Fruit fly (Drosophila melanogaster) whole organism, embryonic: Measurements from ENCODE around the gene MFS18.

Source experiments
- ATbp ChIP-seq: fragments of 200-800 bp; sonication (Bioruptor generic); optimal IDR thresholded peaks from 2 replicates; lab custom pipeline; 2017; ENCODE audit warnings: missing biosample characterization, mild to moderate bottlenecking, missing genetic modification characterization, missing genetic modification reagents
- Awh ChIP-seq: fragments of 200-800 bp; sonication (Bioruptor generic); IDR thresholded peaks from 2 replicates; pipeline ENCODE4, ENCODE4 v1.3.6; 2022; ENCODE audit warnings: missing biosample characterization, missing genetic modification characterization
- B-H1 ChIP-seq: fragments of 200-800 bp; sonication (Bioruptor generic); IDR thresholded peaks from 3 replicates; pipeline ENCODE4 v1.3.6; 2022; ENCODE audit warnings: missing biosample characterization, missing genetic modification characterization
- CG10274 ChIP-seq: fragments of 200-800 bp; sonication (Bioruptor generic); optimal IDR thresholded peaks from 3 replicates; lab custom pipeline; 2017; ENCODE audit warnings: missing biosample characterization, mild to moderate bottlenecking, missing genetic modification characterization
- CG10462 ChIP-seq: fragments of 200-800 bp; sonication (Bioruptor generic); optimal IDR thresholded peaks from 2 replicates; lab custom pipeline; 2016; ENCODE audit warnings: missing biosample characterization, missing genetic modification characterization
- CG11560 ChIP-seq: fragments of 200-800 bp; sonication (Bioruptor generic); IDR thresholded peaks from 3 replicates; pipeline ENCODE4 v1.3.6; 2022; ENCODE audit warnings: missing biosample characterization, missing genetic modification characterization
- CG12219 ChIP-seq: fragments of 200-800 bp; sonication (Bioruptor generic); optimal IDR thresholded peaks from 3 replicates; lab custom pipeline; 2018; ENCODE audit warnings: missing biosample characterization, mild to moderate bottlenecking, missing genetic modification characterization
- CG13123 ChIP-seq: fragments of 200-800 bp; sonication (Bioruptor generic); optimal IDR thresholded peaks from 2 replicates; lab custom pipeline; 2016; ENCODE audit warnings: missing biosample characterization, missing genetic modification characterization
- CG15073 ChIP-seq: fragments of 200-800 bp; sonication (Bioruptor generic); optimal IDR thresholded peaks from 2 replicates; lab custom pipeline; 2016; ENCODE audit warnings: missing biosample characterization, missing genetic modification characterization
- CG16815 ChIP-seq: fragments of 200-800 bp; sonication (Bioruptor generic); optimal IDR thresholded peaks from 3 replicates; lab custom pipeline; 2017; ENCODE audit warnings: missing biosample characterization, mild to moderate bottlenecking, missing genetic modification characterization
- CG17802 ChIP-seq: fragments of 200-800 bp; sonication (Bioruptor generic); optimal IDR thresholded peaks from 2 replicates; lab custom pipeline; 2018; ENCODE audit warnings: missing biosample characterization, mild to moderate bottlenecking, missing genetic modification characterization, moderate library complexity
- CG6254 ChIP-seq: fragments of 200-800 bp; sonication (Bioruptor generic); optimal IDR thresholded peaks from 3 replicates; lab custom pipeline; 2017; ENCODE audit warnings: mild to moderate bottlenecking, missing biosample characterization, missing genetic modification reagents, missing genetic modification characterization
- CG8924 ChIP-seq: fragments of 200-800 bp; optimal IDR thresholded peaks from 3 replicates; lab custom pipeline; 2019; ENCODE audit warnings: missing biosample characterization, mild to moderate bottlenecking, missing genetic modification characterization, moderate library complexity
- CG9817 ChIP-seq: fragments of 200-800 bp; sonication (Bioruptor generic); optimal IDR thresholded peaks from 2 replicates; lab custom pipeline; 2018; ENCODE audit warnings: missing biosample characterization, mild to moderate bottlenecking, missing genetic modification characterization, moderate library complexity
- Dbx ChIP-seq: fragments of 200-800 bp; sonication (Bioruptor generic); IDR thresholded peaks from 3 replicates; pipeline ENCODE4 v1.3.6; 2022; ENCODE audit warnings: missing biosample characterization, missing genetic modification characterization
- Deaf1 ChIP-seq: fragments of 200-800 bp; optimal IDR thresholded peaks from 3 replicates; lab custom pipeline; 2019; ENCODE audit warnings: missing biosample characterization, mild to moderate bottlenecking, missing genetic modification characterization, moderate library complexity
- Doc2 ChIP-seq: fragments of 200-800 bp; sonication (Bioruptor generic); IDR thresholded peaks from 2 replicates; pipeline ENCODE4 v1.3.6; 2022; ENCODE audit warnings: missing biosample characterization, missing genetic modification characterization
- GATAe ChIP-seq: fragments of 200-800 bp; sonication (Bioruptor generic); conservative IDR thresholded peaks from 2 replicates; pipeline ENCODE4 v1.3.6; 2022; ENCODE audit warnings: missing biosample characterization, missing genetic modification characterization
- Hmr ChIP-seq: fragments of 200-800 bp; sonication (Bioruptor generic); optimal IDR thresholded peaks from 3 replicates; lab custom pipeline; 2017; ENCODE audit warnings: mild to moderate bottlenecking, missing biosample characterization, missing genetic modification reagents, missing genetic modification characterization
- Hr51 ChIP-seq, 2 experiments: fragments of 200-800 bp; sonication (Bioruptor generic); optimal IDR thresholded peaks; 2 replicates in 1 of 2; 3 replicates in 1 of 2; lab custom pipeline; 2016 to 2018; ENCODE audit warnings: missing biosample characterization in 2 of 2, missing genetic modification characterization in 2 of 2, mild to moderate bottlenecking in 1 of 2, moderate library complexity in 1 of 2
- MTF-1 ChIP-seq: fragments of 200-800 bp; sonication (Bioruptor generic); optimal IDR thresholded peaks from 2 replicates; lab custom pipeline; 2018; ENCODE audit warnings: missing biosample characterization, mild to moderate bottlenecking, missing genetic modification characterization, borderline replicate concordance
- Ptx1 ChIP-seq: fragments of 200-800 bp; sonication (Bioruptor generic); IDR thresholded peaks from 2 replicates; pipeline ENCODE4 v1.3.6; 2022; ENCODE audit warnings: missing biosample characterization, missing genetic modification characterization
- Sin3A ChIP-seq: fragments of >200 bp; optimal IDR thresholded peaks from 2 replicates; lab custom pipeline; 2018
- Ssrp ChIP-seq: fragments of 200-800 bp; sonication (Bioruptor generic); optimal IDR thresholded peaks from 2 replicates; lab custom pipeline; 2018; ENCODE audit warnings: missing biosample characterization, mild to moderate bottlenecking, missing genetic modification characterization, moderate library complexity
- al ChIP-seq: fragments of 200-800 bp; sonication (Bioruptor generic); IDR thresholded peaks from 2 replicates; pipeline ENCODE4 v1.3.6; 2022; ENCODE audit warnings: missing biosample characterization, missing genetic modification characterization
- ap ChIP-seq: fragments of 200-800 bp; sonication (Bioruptor generic); IDR thresholded peaks from 2 replicates; pipeline ENCODE4 v1.3.6; 2022; ENCODE audit warnings: missing biosample characterization, missing genetic modification characterization
- br ChIP-seq: fragments of >200 bp; optimal IDR thresholded peaks from 2 replicates; lab custom pipeline; 2017
- cwo ChIP-seq: fragments of 200-800 bp; sonication (Bioruptor generic); optimal IDR thresholded peaks from 3 replicates; lab custom pipeline; 2017; ENCODE audit warnings: missing biosample characterization, missing genetic modification characterization, mild to moderate bottlenecking, moderate library complexity, missing genetic modification reagents
- ems ChIP-seq: fragments of 200-800 bp; sonication (Bioruptor generic); optimal IDR thresholded peaks from 3 replicates; lab custom pipeline; 2016; ENCODE audit warnings: missing biosample characterization, missing genetic modification characterization
- gsb-n ChIP-seq: fragments of 200-800 bp; sonication (Bioruptor generic); optimal IDR thresholded peaks from 3 replicates; lab custom pipeline; 2018; ENCODE audit warnings: missing biosample characterization, mild to moderate bottlenecking, missing genetic modification characterization
- ham ChIP-seq: fragments of 200-800 bp; sonication (Bioruptor generic); IDR thresholded peaks from 2 replicates; pipeline ENCODE4 v1.3.6; 2022; ENCODE audit warnings: missing biosample characterization, missing genetic modification characterization
- hb ChIP-seq: fragments of 200-800 bp; sonication (Bioruptor generic); IDR thresholded peaks from 3 replicates; pipeline ENCODE4 v1.3.6; 2022; ENCODE audit warnings: missing biosample characterization, missing genetic modification characterization; ENCODE audit not compliant: partially characterized antibody
- kay ChIP-seq: fragments of 200-800 bp; sonication (Bioruptor generic); optimal IDR thresholded peaks from 2 replicates; lab custom pipeline; 2016; ENCODE audit warnings: missing biosample characterization, missing genetic modification characterization
- lbe ChIP-seq: fragments of 200-800 bp; sonication (Bioruptor generic); optimal IDR thresholded peaks from 2 replicates; lab custom pipeline; 2016; ENCODE audit warnings: missing biosample characterization, mild to moderate bottlenecking, missing genetic modification characterization
- luna ChIP-seq: fragments of 200-800 bp; sonication (Bioruptor generic); optimal IDR thresholded peaks from 2 replicates; lab custom pipeline; 2016; ENCODE audit warnings: missing biosample characterization, missing genetic modification characterization
- mam ChIP-seq: fragments of 200-800 bp; sonication (Bioruptor generic); optimal IDR thresholded peaks from 3 replicates; lab custom pipeline; 2016; ENCODE audit warnings: missing biosample characterization, missing genetic modification characterization
- nau ChIP-seq: fragments of 200-800 bp; sonication (Bioruptor generic); optimal IDR thresholded peaks from 3 replicates; lab custom pipeline; 2017; ENCODE audit warnings: missing biosample characterization, mild to moderate bottlenecking, missing genetic modification characterization, missing genetic modification reagents
- p53 ChIP-seq: fragments of 200-800 bp; sonication (Bioruptor generic); optimal IDR thresholded peaks from 2 replicates; lab custom pipeline; 2016; ENCODE audit warnings: missing biosample characterization, missing genetic modification characterization
- phol ChIP-seq: fragments of 200-800 bp; sonication (Bioruptor generic); optimal IDR thresholded peaks from 3 replicates; lab custom pipeline; 2018; ENCODE audit warnings: missing biosample characterization, mild to moderate bottlenecking, missing genetic modification characterization, moderate library complexity
- pita ChIP-seq: fragments of 200-800 bp; sonication (Bioruptor generic); optimal IDR thresholded peaks from 2 replicates; lab custom pipeline; 2017; ENCODE audit warnings: missing biosample characterization, mild to moderate bottlenecking, missing genetic modification characterization
- pnt ChIP-seq: fragments of 200-800 bp; sonication (Bioruptor generic); optimal IDR thresholded peaks from 3 replicates; lab custom pipeline; 2016; ENCODE audit warnings: missing biosample characterization, missing genetic modification characterization
- pzg ChIP-seq: fragments of 200-800 bp; sonication (Bioruptor generic); optimal IDR thresholded peaks from 3 replicates; lab custom pipeline; 2018; ENCODE audit warnings: missing biosample characterization, mild to moderate bottlenecking, missing genetic modification characterization, moderate library complexity
- ro ChIP-seq: fragments of 200-800 bp; sonication (Bioruptor generic); IDR thresholded peaks from 2 replicates; pipeline ENCODE4 v1.3.6; 2022; ENCODE audit warnings: missing biosample characterization, missing genetic modification characterization
- so ChIP-seq: fragments of 200-800 bp; sonication (Bioruptor generic); IDR thresholded peaks from 3 replicates; pipeline ENCODE4 v1.3.6; 2022; ENCODE audit warnings: missing biosample characterization, missing genetic modification characterization
- tap ChIP-seq: fragments of 200-800 bp; optimal IDR thresholded peaks from 3 replicates; lab custom pipeline; 2019; ENCODE audit warnings: missing biosample characterization, mild to moderate bottlenecking, missing genetic modification characterization, moderate library complexity
- tll ChIP-seq, 2 experiments: fragments of 200-800 bp in 1 of 2; fragments of >200 bp in 1 of 2; sonication (Bioruptor generic) in 1 of 2; optimal IDR thresholded peaks; 2 replicates each; lab custom pipeline; 2017 to 2019; ENCODE audit warnings: missing biosample characterization in 2 of 2, missing genetic modification characterization in 2 of 2, mild to moderate bottlenecking in 1 of 2, moderate library complexity in 1 of 2
- vfl ChIP-seq: fragments of 200-800 bp; sonication (Bioruptor generic); optimal IDR thresholded peaks from 2 replicates; lab custom pipeline; 2016; ENCODE audit warnings: missing biosample characterization, missing genetic modification characterization
- zfh2 ChIP-seq: fragments of 200-800 bp; sonication (Bioruptor generic); optimal IDR thresholded peaks from 2 replicates; lab custom pipeline; 2016; ENCODE audit warnings: missing biosample characterization, missing genetic modification characterization

Gene MFS18

dm6 chr2L:4458119-4459056, 10.0 kb upstream of the MFS18 start, which contains the start of gene RpL27A (continued):
- TF ChIP-seq pzg (GFP tag; lab: Kevin White, UChicago) (peak; percentile 73), CG10274 (GFP tag; lab: Kevin White, UChicago) (peak; percentile 61), CG15073 (GFP tag; lab: Kevin White, UChicago) (no peak), ATbp (peak; percentile 79), CG17802 (tag; lab: Kevin White, UChicago) (peak; percentile 82), CG16815 (GFP tag; lab: Kevin White, UChicago) (peak; percentile 47), br (lab: Kevin White, UChicago) (no peak), ap (GFP tag; lab: Robert Waterston, UW) (peak; percentile 61), al (GFP tag; lab: Robert Waterston, UW) (peak; percentile 71), pita (GFP tag; lab: Kevin White, UChicago) (peak; percentile 70), zfh2 (peak; percentile 32), B-H1 (peak; percentile 71; the same call in 2 of the 3 replicates), CG13123 (peak; percentile 99), Hr51 (GFP tag; optimal IDR thresholded peaks at IDR 0.05; lab: Kevin White, UChicago) (peak; percentile 58 to 72), cwo (GFP tag; lab: Kevin White, UChicago) (peak; percentile 51), GATAe (GFP tag; lab: Robert Waterston, UW) (peak; percentile 71), Ssrp (tag; lab: Kevin White, UChicago) (peak; percentile 43), CG11560 (tag; lab: Robert Waterston, UW) (no peak; the same call in 2 of the 3 replicates), Awh (GFP tag; lab: Robert Waterston, UW) (peak; percentile 88), ham (GFP tag; lab: Robert Waterston, UW) (peak; percentile 9; the same call in 1 of the 2 replicates), kay (GFP tag; lab: Kevin White, UChicago) (peak; percentile 34), hb (GFP tag; lab: Robert Waterston, UW) (no peak), lbe (GFP tag; lab: Kevin White, UChicago) (peak; percentile 63), p53 (peak; percentile 44), luna (peak; percentile 70), CG6254 (GFP tag; lab: Kevin White, UChicago) (peak; percentile 66), mam (GFP tag; lab: Kevin White, UChicago) (peak; percentile 19), gsb-n (tag; lab: Kevin White, UChicago) (peak; percentile 80), Deaf1 (peak; percentile 48), CG9817 (tag; lab: Kevin White, UChicago) (peak; percentile 71), so (GFP tag; lab: Robert Waterston, UW) (peak; percentile 64; the same call in 2 of the 3 replicates), ro (GFP tag; lab: Robert Waterston, UW) (peak; percentile 65), CG12219 (peak; percentile 79), pnt (no peak), phol (peak; percentile 91), Dbx (peak; percentile 89), Sin3A (lab: Kevin White, UChicago) (peak; percentile 16), ems (peak; percentile 59), CG10462 (GFP tag; lab: Kevin White, UChicago) (peak; percentile 50), Ptx1 (GFP tag; lab: Robert Waterston, UW) (peak; percentile 65), tap (tag; lab: Kevin White, UChicago) (peak; percentile 32), CG8924 (tag; lab: Kevin White, UChicago) (peak; percentile 78), MTF-1 (GFP tag; lab: Kevin White, UChicago) (peak; percentile 92), vfl (GFP tag; lab: Kevin White, UChicago) (peak; percentile 45), Hmr (GFP tag; lab: Kevin White, UChicago) (peak; percentile 93), nau (GFP tag; lab: Kevin White, UChicago) (peak; percentile 75), Doc2 (GFP tag; lab: Robert Waterston, UW) (no peak), tll (GFP tag; optimal IDR thresholded peaks at IDR 0.05; lab: Kevin White, UChicago) (no peak)
